Worm (Caenorhabditis elegans) whole organism, young adult: Measurements from ENCODE around the gene nhr-248.

Experiments
- B0261.1 ChIP-seq: sonication (generic microtip); optimal IDR thresholded peaks from 2 replicates; lab custom pipeline; 2016; ENCODE audit warnings: mild to moderate bottlenecking, missing genetic modification characterization, moderate library complexity, missing compliant biosample characterization
- B0336.3 ChIP-seq: fragments of 200-800 bp; sonication (Bioruptor generic); IDR thresholded peaks from 2 replicates; pipeline ENCODE4 v1.3.6; 2022; ENCODE audit warnings: missing genetic modification characterization, missing compliant biosample characterization
- C06A6.2 ChIP-seq: fragments of 200-800 bp; sonication (Bioruptor generic); conservative IDR thresholded peaks from 2 replicates; pipeline ENCODE4 v1.3.6; 2022; ENCODE audit warnings: missing genetic modification characterization, missing compliant biosample characterization
- F52B5.7 ChIP-seq: sonication (generic microtip); optimal IDR thresholded peaks from 2 replicates; lab custom pipeline; 2016; ENCODE audit warnings: mild to moderate bottlenecking, missing genetic modification characterization, missing compliant biosample characterization
- T07F8.4 ChIP-seq: sonication (generic microtip); optimal IDR thresholded peaks from 2 replicates; lab custom pipeline; 2016; ENCODE audit warnings: mild to moderate bottlenecking, missing genetic modification characterization, moderate library complexity, missing compliant biosample characterization
- Y53F4B.3 ChIP-seq: fragments of 200-800 bp; sonication (Bioruptor generic); IDR thresholded peaks from 2 replicates; pipeline ENCODE4 v1.3.6; 2022; ENCODE audit warnings: missing genetic modification reagents, missing genetic modification characterization, missing compliant biosample characterization
- Y79H2A.3 ChIP-seq: fragments of 200-800 bp; sonication (Bioruptor generic); conservative IDR thresholded peaks from 2 replicates; pipeline ENCODE4 v1.3.6; 2022; ENCODE audit warnings: missing genetic modification reagents, missing genetic modification characterization, missing compliant biosample characterization
- ZK185.1 ChIP-seq: sonication (generic microtip); optimal IDR thresholded peaks from 2 replicates; lab custom pipeline; 2016; ENCODE audit warnings: mild to moderate bottlenecking, missing genetic modification characterization, missing compliant biosample characterization; ENCODE audit not compliant: poor library complexity, severe bottlenecking
- athp-1 ChIP-seq: sonication (generic microtip); optimal IDR thresholded peaks from 2 replicates; lab custom pipeline; 2017; ENCODE audit warnings: mild to moderate bottlenecking, missing genetic modification characterization, missing compliant biosample characterization
- ceh-100 ChIP-seq: fragments of 200-800 bp; sonication (Bioruptor generic); IDR thresholded peaks from 2 replicates; pipeline ENCODE4 v1.3.6; 2022; ENCODE audit warnings: missing genetic modification reagents, missing genetic modification characterization, missing compliant biosample characterization
- die-1 ChIP-seq: sonication (generic microtip); optimal IDR thresholded peaks from 2 replicates; lab custom pipeline; 2016; ENCODE audit warnings: missing genotype, mild to moderate bottlenecking, missing genetic modification characterization, missing compliant biosample characterization
- dox-1 ChIP-seq: fragments of 200-800 bp; sonication (Bioruptor generic); IDR thresholded peaks from 2 replicates; pipeline ENCODE4 v1.3.6; 2022; ENCODE audit warnings: missing genetic modification reagents, missing genetic modification characterization, missing compliant biosample characterization
- efl-1 ChIP-seq: fragments of 150-350 bp; optimal IDR thresholded peaks from 2 replicates; lab custom pipeline; 2014; ENCODE audit warnings: missing biosample characterization, missing genetic modification reagents, missing genetic modification characterization
- egl-44 ChIP-seq: fragments of 200-800 bp; sonication (Bioruptor generic); IDR thresholded peaks from 2 replicates; pipeline ENCODE4 v1.3.6; 2022; ENCODE audit warnings: missing genetic modification reagents, missing genetic modification characterization, missing compliant biosample characterization
- egrh-3 ChIP-seq: fragments of 200-800 bp; sonication (Bioruptor generic); IDR thresholded peaks from 2 replicates; pipeline ENCODE4 v1.3.6; 2022; ENCODE audit warnings: missing genetic modification reagents, missing genetic modification characterization, missing compliant biosample characterization
- gei-17 ChIP-seq: fragments of 200-800 bp; sonication (Bioruptor generic); optimal IDR thresholded peaks from 2 replicates; lab custom pipeline; 2018; ENCODE audit warnings: mild to moderate bottlenecking, missing genetic modification characterization, missing compliant biosample characterization
- hlh-12 ChIP-seq: sonication (generic microtip); optimal IDR thresholded peaks from 2 replicates; lab custom pipeline; 2016; ENCODE audit warnings: missing genetic modification characterization, missing compliant biosample characterization
- hmg-20 ChIP-seq: fragments of 200-800 bp; sonication (Bioruptor generic); IDR thresholded peaks from 2 replicates; pipeline ENCODE4 v1.3.6; 2022; ENCODE audit warnings: missing genetic modification reagents, missing genetic modification characterization, missing compliant biosample characterization
- let-526 ChIP-seq: fragments of 200-800 bp; sonication (Bioruptor generic); IDR thresholded peaks from 2 replicates; pipeline ENCODE4 v1.3.6; 2022; ENCODE audit warnings: missing genetic modification reagents, missing genetic modification characterization, missing compliant biosample characterization
- let-607 ChIP-seq, 2 experiments: fragments of 200-800 bp in 1 of 2; sonication (Bioruptor generic) in 1 of 2; sonication (generic microtip) in 1 of 2; optimal IDR thresholded peaks; 2 replicates each; lab custom pipeline; 2016 to 2018; ENCODE audit warnings: mild to moderate bottlenecking in 2 of 2, missing compliant biosample characterization in 2 of 2, missing genetic modification characterization in 2 of 2, moderate library complexity in 2 of 2, missing genotype in 1 of 2
- lin-35 ChIP-seq, 3 experiments: fragments of 150-350 bp in 2 of 3; sonication (generic microtip) in 1 of 3; optimal IDR thresholded peaks; 2 replicates each; lab custom pipeline; 2014 to 2018; ENCODE audit warnings: missing biosample characterization in 3 of 3, missing genetic modification characterization in 3 of 3, missing genetic modification reagents in 3 of 3
- lir-1 ChIP-seq: fragments of 200-800 bp; sonication (Bioruptor generic); conservative IDR thresholded peaks from 2 replicates; pipeline ENCODE4 v1.3.6; 2022; ENCODE audit warnings: missing genetic modification reagents, missing genetic modification characterization, missing compliant biosample characterization
- mel-28 ChIP-seq: sonication (generic microtip); optimal IDR thresholded peaks from 2 replicates; lab custom pipeline; 2016; ENCODE audit warnings: borderline replicate concordance, mild to moderate bottlenecking, missing genetic modification characterization, missing compliant biosample characterization
- nfya-1 ChIP-seq: sonication (generic microtip); optimal IDR thresholded peaks from 2 replicates; lab custom pipeline; 2017; ENCODE audit warnings: antibody characterized with exemption, missing compliant biosample characterization, missing genetic modification characterization, borderline replicate concordance; ENCODE audit not compliant: insufficient read depth
- nhr-27 ChIP-seq: fragments of 200-800 bp; sonication (Bioruptor generic); optimal IDR thresholded peaks from 2 replicates; lab custom pipeline; 2018; ENCODE audit warnings: mild to moderate bottlenecking, missing genetic modification characterization, moderate library complexity, missing compliant biosample characterization
- nhr-80 ChIP-seq: sonication (generic microtip); optimal IDR thresholded peaks from 2 replicates; lab custom pipeline; 2016; ENCODE audit warnings: missing genetic modification characterization, missing compliant biosample characterization
- pha-4 ChIP-seq: fragments of 150-350 bp; sonication (generic microtip); optimal IDR thresholded peaks from 2 replicates; lab custom pipeline; 2014; ENCODE audit warnings: missing biosample characterization, missing genetic modification reagents, missing genetic modification characterization
- rcor-1 ChIP-seq: fragments of 200-800 bp; sonication (Bioruptor generic); IDR thresholded peaks from 2 replicates; pipeline ENCODE4 v1.3.6; 2022; ENCODE audit warnings: missing genetic modification reagents, missing genetic modification characterization, missing compliant biosample characterization
- rec-8 ChIP-seq, 2 experiments: sonication (generic microtip); optimal IDR thresholded peaks; 2 replicates each; lab custom pipeline; 2016; ENCODE audit warnings: mild to moderate bottlenecking in 2 of 2, missing genetic modification characterization in 2 of 2, missing genetic modification reagents in 2 of 2, missing genotype in 2 of 2, missing biosample characterization in 1 of 2, missing compliant biosample characterization in 1 of 2, moderate library complexity in 1 of 2
- snpc-4 ChIP-seq, 5 experiments: fragments of 150-350 bp in 1 of 5; sonication (generic microtip) in 4 of 5; optimal IDR thresholded peaks; 2 replicates each; lab custom pipeline; 2014 to 2018; ENCODE audit warnings: missing genetic modification characterization in 5 of 5, missing biosample characterization in 3 of 5, antibody characterized with exemption in 2 of 5, mild to moderate bottlenecking in 2 of 5, missing compliant biosample characterization in 2 of 5, missing genotype in 2 of 5, moderate library complexity in 2 of 5, missing genetic modification reagents in 1 of 5
- tbp1 ChIP-seq: fragments of 200-800 bp; sonication (Bioruptor generic); optimal IDR thresholded peaks from 2 replicates; lab custom pipeline; 2018; ENCODE audit warnings: mild to moderate bottlenecking, missing genetic modification characterization, missing compliant biosample characterization
- unc-130 ChIP-seq: sonication (generic microtip); optimal IDR thresholded peaks from 2 replicates; lab custom pipeline; 2016; ENCODE audit warnings: missing genetic modification reagents, missing genetic modification characterization, missing compliant biosample characterization
- unc-62 ChIP-seq: fragments of 150-350 bp; optimal IDR thresholded peaks from 2 replicates; lab custom pipeline; 2014; ENCODE audit warnings: missing biosample characterization, missing genetic modification reagents, missing genetic modification characterization
- xnd-1 ChIP-seq: sonication (generic microtip); optimal IDR thresholded peaks from 2 replicates; lab custom pipeline; 2016; ENCODE audit warnings: missing genotype, missing genetic modification reagents, missing genetic modification characterization, missing compliant biosample characterization
- ztf-25 ChIP-seq: fragments of 200-800 bp; sonication (Bioruptor generic); IDR thresholded peaks from 2 replicates; pipeline ENCODE4 v1.3.6; 2022; ENCODE audit warnings: missing genetic modification reagents, missing genetic modification characterization, missing compliant biosample characterization
- ztf-28 ChIP-seq: fragments of 200-800 bp; sonication (Bioruptor generic); IDR thresholded peaks from 2 replicates; pipeline ENCODE4 v1.3.6; 2022; ENCODE audit warnings: missing genetic modification reagents, missing genetic modification characterization, missing compliant biosample characterization

Gene nhr-248

ce11 chrV:17092262-17092661 is 12.2 kb downstream of the nhr-248 start, which contains the start of gene ZK218.1:
Gene ZK218.1 (plus strand): TSS chrV:17092562.
- TF ChIP-seq unc-62 (GFP tag; lab: Kevin White, UChicago) (no peak), athp-1 (no peak), rec-8 (tag; optimal IDR thresholded peaks at IDR 0.05; lab: Kevin White, UChicago) (no peak), T07F8.4 (tag; lab: Kevin White, UChicago) (no peak), dox-1 (GFP tag; lab: Robert Waterston, UW) (no peak), nhr-27 (tag; lab: Kevin White, UChicago) (no peak), ztf-25 (no peak), pha-4 (tag; lab: Kevin White, UChicago) (no peak), B0336.3 (no peak), tbp1 (GFP tag; lab: Kevin White, UChicago) (no peak), efl-1 (GFP tag; lab: Kevin White, UChicago) (no peak), ztf-28 (no peak), lin-35 (GFP tag; optimal IDR thresholded peaks at IDR 0.05; lab: Kevin White, UChicago) (no peak), B0261.1 (tag; lab: Kevin White, UChicago) (no peak), gei-17 (no peak), hmg-20 (GFP tag; lab: Robert Waterston, UW) (no peak)
- TF ChIP-seq, all 124 proteins: peak for 0

- TF ChIP-seq nhr-80 = peak; percentile 67
- TF ChIP-seq ceh-100 (GFP tag; lab: Robert Waterston, UW) = no peak
- no peak for TF ChIP-seq snpc-4 (GFP tag; optimal IDR thresholded peaks at IDR 0.05; lab: Kevin White, UChicago)
- peak in 1 of 4 experiments; percentile 25 for TF ChIP-seq snpc-4 (tag; optimal IDR thresholded peaks at IDR 0.05; lab: Kevin White, UChicago)
These were observed 14.4 kb downstream of the nhr-248 start, which contains the start of gene srh-237 for ce11 chrV:17089931-17090429. Gene srh-237 (plus strand): TSS chrV:17090379.

DNA sequence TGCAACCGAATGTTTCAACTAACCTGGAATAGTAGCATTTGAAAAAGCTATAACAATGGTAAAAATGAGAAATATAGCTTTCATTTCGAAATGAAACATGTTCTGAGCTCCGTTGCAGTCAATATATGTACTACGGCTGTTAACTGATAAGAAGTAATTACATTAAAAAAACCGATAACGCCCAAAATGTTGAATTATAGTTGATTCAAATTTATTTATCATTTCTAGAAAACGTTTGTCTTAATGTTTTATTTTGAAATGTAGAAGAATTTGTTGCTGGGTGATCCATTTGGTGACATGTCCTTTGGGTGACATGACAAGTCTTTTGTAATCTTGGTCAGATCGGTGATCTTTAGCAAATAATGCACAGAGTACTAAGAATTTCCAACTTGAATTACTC is 15.1 kb downstream of the nhr-248 start, which contains the start of gene T05E12.6:
T05E12.6 (minus strand) TSS at position 101 of the 400 bp plus-strand sequence.
- TF ChIP-seq pha-4 (tag; lab: Kevin White, UChicago) (no peak), xnd-1 (tag; lab: Kevin White, UChicago) (no peak), tbp1 (GFP tag; lab: Kevin White, UChicago) (no peak), let-607 (tag; optimal IDR thresholded peaks at IDR 0.05; lab: Kevin White, UChicago) (no peak), nfya-1 (tag; lab: Kevin White, UChicago) (no peak), unc-130 (GFP tag; lab: Kevin White, UChicago) (no peak), F52B5.7 (tag; lab: Kevin White, UChicago) (no peak), snpc-4 (GFP tag; optimal IDR thresholded peaks at IDR 0.05; lab: Kevin White, UChicago) (no peak), snpc-4 (tag; optimal IDR thresholded peaks at IDR 0.05; lab: Kevin White, UChicago) (no peak), C06A6.2 (GFP tag; lab: Robert Waterston, UW) (no peak), dox-1 (GFP tag; lab: Robert Waterston, UW) (no peak)

DNA sequence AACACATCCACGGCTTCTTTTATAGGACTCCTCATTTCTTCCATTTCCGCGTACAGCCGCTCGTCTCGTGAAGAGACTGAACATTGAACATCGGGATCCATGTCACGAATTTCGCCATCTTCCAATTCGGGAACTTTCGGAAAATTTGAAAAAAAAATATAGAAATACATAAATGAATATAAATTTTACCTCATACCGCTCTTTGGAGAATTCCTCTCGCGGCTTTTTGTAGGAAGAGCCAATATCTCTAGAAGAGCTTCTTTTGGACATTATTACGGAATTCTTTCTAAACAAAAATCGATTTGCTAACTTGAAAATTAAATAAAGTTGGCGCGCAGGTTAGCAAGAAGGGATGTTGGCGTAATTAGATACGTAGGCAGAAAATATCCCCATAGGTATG is 21.7 kb downstream of the nhr-248 start, which contains the start of gene T05E12.9:
T05E12.9 (minus strand) TSS at position 101 of the 400 bp plus-strand sequence.
- TF ChIP-seq hlh-12 (tag; lab: Kevin White, UChicago) = no peak
- TF ChIP-seq lir-1 (GFP tag; lab: Robert Waterston, UW) = no peak
- TF ChIP-seq Y53F4B.3 (GFP tag; lab: Robert Waterston, UW) = no peak
- no peak for TF ChIP-seq let-526 (GFP tag; lab: Robert Waterston, UW)
- no peak for TF ChIP-seq ZK185.1 (tag; lab: Kevin White, UChicago)
- no peak for TF ChIP-seq rcor-1 (GFP tag; lab: Robert Waterston, UW)
- no peak for TF ChIP-seq egl-44 (GFP tag; lab: Robert Waterston, UW)
- TF ChIP-seq snpc-4 (GFP tag; optimal IDR thresholded peaks at IDR 0.05; lab: Kevin White, UChicago) = no peak
- no peak for TF ChIP-seq snpc-4 (tag; optimal IDR thresholded peaks at IDR 0.05; lab: Kevin White, UChicago)
- no peak for TF ChIP-seq mel-28 (tag; lab: Kevin White, UChicago)
- no peak for TF ChIP-seq egrh-3 (GFP tag; lab: Robert Waterston, UW)
- TF ChIP-seq die-1 (tag; lab: Kevin White, UChicago) = no peak
- no peak for TF ChIP-seq nhr-80
- no peak for TF ChIP-seq Y79H2A.3 (GFP tag; lab: Robert Waterston, UW)
